Worm (Caenorhabditis elegans) whole organism, midembryonic: ENCODE results near the gene math-1.
A peak's percentile ranks its signal among the peaks of the same experiment; 100 is the strongest.
"Not testable (repeated sequence)": the region's sequence is repeated elsewhere in the genome, so short reads cannot be mapped to it uniquely, and the experiment has no call there.

ENCODE experiments used
- T22C8.4 ChIP-seq: fragments of 200-800 bp; sonication (Bioruptor generic); IDR thresholded peaks from 2 replicates; pipeline ENCODE4 v1.3.6; 2022; ENCODE audit warnings: missing genetic modification characterization, missing compliant biosample characterization
- cog-1 ChIP-seq: sonication (generic microtip); optimal IDR thresholded peaks from 2 replicates; lab custom pipeline; 2016; ENCODE audit warnings: missing genetic modification characterization, missing compliant biosample characterization
- flt-1 ChIP-seq: fragments of 200-800 bp; sonication (Bioruptor generic); IDR thresholded peaks from 2 replicates; pipeline ENCODE4 v1.3.6; 2022; ENCODE audit warnings: missing genetic modification characterization, missing compliant biosample characterization
- klf-2 ChIP-seq: fragments of 200-800 bp; sonication (Bioruptor generic); conservative IDR thresholded peaks from 2 replicates; pipeline ENCODE4 v1.3.6; 2022; ENCODE audit warnings: missing genetic modification reagents, missing genetic modification characterization, missing compliant biosample characterization
- med-1 ChIP-seq: sonication (generic microtip); optimal IDR thresholded peaks from 2 replicates; lab custom pipeline; 2017; ENCODE audit warnings: missing genetic modification characterization, mild to moderate bottlenecking, missing compliant biosample characterization, antibody characterized with exemption, missing genetic modification reagents; ENCODE audit not compliant: insufficient read depth
- ref-1 ChIP-seq: fragments of 200-800 bp; sonication (Bioruptor generic); conservative IDR thresholded peaks from 2 replicates; pipeline ENCODE4 v1.3.6; 2022; ENCODE audit warnings: missing genetic modification reagents, missing genetic modification characterization, missing compliant biosample characterization
- tab-1 ChIP-seq: fragments of 200-800 bp; sonication (Bioruptor generic); IDR thresholded peaks from 2 replicates; pipeline ENCODE4 v1.3.6; 2022; ENCODE audit warnings: missing genetic modification characterization, missing compliant biosample characterization
- ztf-23 ChIP-seq: fragments of 200-800 bp; sonication (Bioruptor generic); IDR thresholded peaks from 2 replicates; pipeline ENCODE4 v1.3.6; 2022; ENCODE audit warnings: missing genetic modification reagents, missing genetic modification characterization, missing compliant biosample characterization
- ztf-29 ChIP-seq: fragments of 200-800 bp; sonication (Bioruptor generic); IDR thresholded peaks from 2 replicates; pipeline ENCODE4 v1.3.6; 2022; ENCODE audit warnings: missing genetic modification reagents, missing genetic modification characterization, missing compliant biosample characterization

The math-1 gene

ce11 chrII:2046556-2046955, at the start of gene math-1:
Gene math-1, minus strand, starts transcription at chrII:2046656.
- not testable (repeated sequence) for TF ChIP-seq ztf-29 (GFP tag; lab: Robert Waterston, UW); klf-2 (GFP tag; lab: Robert Waterston, UW); tab-1

- no peak for TF ChIP-seq tab-1
- no peak for TF ChIP-seq T22C8.4 (GFP tag; lab: Robert Waterston, UW)
- TF ChIP-seq flt-1 = no peak
- no peak for TF ChIP-seq ztf-29 (GFP tag; lab: Robert Waterston, UW)
- TF ChIP-seq med-1 = no peak
- TF ChIP-seq klf-2 (GFP tag; lab: Robert Waterston, UW) = no peak
- TF ChIP-seq ref-1 (GFP tag; lab: Robert Waterston, UW) = no peak
- TF ChIP-seq cog-1 (tag; lab: Kevin White, UChicago) = no peak
- no peak for TF ChIP-seq ztf-23 (GFP tag; lab: Robert Waterston, UW)
These were observed 48.6 kb upstream of the math-1 start, which contains the start of gene T16A1.2 for ce11 chrII:2094924-2095650. Gene T16A1.2, plus strand, starts transcription at chrII:2095600.

- TF ChIP-seq klf-2 (GFP tag; lab: Robert Waterston, UW) = no peak
- TF ChIP-seq T22C8.4 (GFP tag; lab: Robert Waterston, UW) = no peak
- no peak for TF ChIP-seq ztf-23 (GFP tag; lab: Robert Waterston, UW)
- no peak for TF ChIP-seq tab-1
- no peak for TF ChIP-seq ref-1 (GFP tag; lab: Robert Waterston, UW)
- no peak for TF ChIP-seq cog-1 (tag; lab: Kevin White, UChicago)
- no peak for TF ChIP-seq med-1
- no peak for TF ChIP-seq flt-1
- no peak for TF ChIP-seq ztf-29 (GFP tag; lab: Robert Waterston, UW)
These were observed 47.0 kb upstream of the math-1 start, which contains the start of gene fbxb-37 for ce11 chrII:2093456-2093926. Gene fbxb-37, minus strand, starts transcription at chrII:2093876.

- TF ChIP-seq ztf-23 (GFP tag; lab: Robert Waterston, UW) (no peak), med-1 (no peak), T22C8.4 (GFP tag; lab: Robert Waterston, UW) (no peak), flt-1 (peak; percentile 50; the same call in 1 of the 2 replicates), cog-1 (tag; lab: Kevin White, UChicago) (no peak), tab-1 (no peak), ztf-29 (GFP tag; lab: Robert Waterston, UW) (no peak)
These were observed 45.5 kb upstream of the math-1 start, which contains the start of gene T16A1.10 for ce11 chrII:2091972-2092371. Gene T16A1.10, minus strand, starts transcription at chrII:2092094.

- no peak for TF ChIP-seq flt-1
These were observed 44.1 kb upstream of the math-1 start, which contains the start of gene trpl-5 for ce11 chrII:2090605-2091004. Gene trpl-5, minus strand, starts transcription at chrII:2090636.

- no peak for TF ChIP-seq T22C8.4 (GFP tag; lab: Robert Waterston, UW)
- no peak for TF ChIP-seq med-1
- no peak for TF ChIP-seq ztf-29 (GFP tag; lab: Robert Waterston, UW)
- TF ChIP-seq ref-1 (GFP tag; lab: Robert Waterston, UW) = no peak
- no peak for TF ChIP-seq flt-1
- no peak for TF ChIP-seq klf-2 (GFP tag; lab: Robert Waterston, UW)
- no peak for TF ChIP-seq tab-1
- TF ChIP-seq cog-1 (tag; lab: Kevin White, UChicago) = no peak
- TF ChIP-seq ztf-23 (GFP tag; lab: Robert Waterston, UW) = no peak
These were observed 40.8 kb upstream of the math-1 start for ce11 chrII:2087206-2087605.

- TF ChIP-seq flt-1 (no peak), T22C8.4 (GFP tag; lab: Robert Waterston, UW) (no peak), med-1 (no peak), ztf-29 (GFP tag; lab: Robert Waterston, UW) (no peak), klf-2 (GFP tag; lab: Robert Waterston, UW) (no peak), cog-1 (tag; lab: Kevin White, UChicago) (no peak), ref-1 (GFP tag; lab: Robert Waterston, UW) (no peak), ztf-23 (GFP tag; lab: Robert Waterston, UW) (no peak)
These were observed 37.3 kb upstream of the math-1 start, which contains the start of the genes T16A1.5 and fbxc-49 for ce11 chrII:2083726-2084179. Gene T16A1.5, minus strand, starts transcription at chrII:2083826. Gene fbxc-49, plus strand, starts transcription at chrII:2084129.

- TF ChIP-seq ztf-23 (GFP tag; lab: Robert Waterston, UW) = no peak
- TF ChIP-seq T22C8.4 (GFP tag; lab: Robert Waterston, UW) = no peak
- no peak for TF ChIP-seq tab-1
- no peak for TF ChIP-seq ref-1 (GFP tag; lab: Robert Waterston, UW)
- no peak for TF ChIP-seq flt-1
- no peak for TF ChIP-seq ztf-29 (GFP tag; lab: Robert Waterston, UW)
- TF ChIP-seq med-1 = no peak
- TF ChIP-seq cog-1 (tag; lab: Kevin White, UChicago) = no peak
- no peak for TF ChIP-seq klf-2 (GFP tag; lab: Robert Waterston, UW)
These were observed 34.8 kb upstream of the math-1 start, which contains the start of gene T16A1.4 for ce11 chrII:2081257-2081656. Gene T16A1.4, plus strand, starts transcription at chrII:2081557.

ce11 chrII:2080425-2080824, 34.0 kb upstream of the math-1 start, which contains the start of gene F07E5.9:
Gene F07E5.9, minus strand, starts transcription at chrII:2080525.
- TF ChIP-seq klf-2 (GFP tag; lab: Robert Waterston, UW) (no peak), flt-1 (no peak), ref-1 (GFP tag; lab: Robert Waterston, UW) (no peak), ztf-23 (GFP tag; lab: Robert Waterston, UW) (no peak), ztf-29 (GFP tag; lab: Robert Waterston, UW) (no peak), med-1 (no peak), tab-1 (no peak), cog-1 (tag; lab: Kevin White, UChicago) (no peak), T22C8.4 (GFP tag; lab: Robert Waterston, UW) (no peak)
